Worm (Caenorhabditis elegans): ENCODE measurements around the gene nmur-3.

- no peak for TF ChIP-seq ceh-82 (tag; optimal IDR thresholded peaks at IDR 0.05)
- no peak for TF ChIP-seq R02D3.7 (tag; optimal IDR thresholded peaks at IDR 0.05)
- peak; percentile 77 for TF ChIP-seq rbr-2 (tag; optimal IDR thresholded peaks at IDR 0.05)
- TF ChIP-seq lir-3 (tag; optimal IDR thresholded peaks at IDR 0.05): no peak
- TF ChIP-seq arid-1 (GFP tag; conservative IDR thresholded peaks at IDR 0.05): 0 out of 2 replicates have a peak, but pooled peaks have one; percentile 17
- TF ChIP-seq pqm-1 (tag; optimal IDR thresholded peaks at IDR 0.05): peak; percentile 66
Observed at ce11 chrX:4469297-4469816, 3.0 kb downstream of the nmur-3 start, which contains the start of gene asb-2.
